Worm (Caenorhabditis elegans) whole organism, L1 larva: ENCODE measurements around the gene sas-5.

Experiments used
- F16B12.6 ChIP-seq: fragments of 150-350 bp; optimal IDR thresholded peaks from 2 replicates; lab custom pipeline; 2014; ENCODE audit warnings: missing biosample characterization, missing genetic modification characterization
- Y116A8C.19 ChIP-seq: sonication (generic microtip); optimal IDR thresholded peaks from 2 replicates; lab custom pipeline; 2016; ENCODE audit warnings: missing compliant biosample characterization, missing genetic modification characterization, borderline replicate concordance
- alr-1 ChIP-seq: fragments of 200-800 bp; sonication (Bioruptor generic); optimal IDR thresholded peaks from 2 replicates; lab custom pipeline; 2018; ENCODE audit warnings: borderline replicate concordance, mild to moderate bottlenecking, missing genetic modification characterization, missing compliant biosample characterization
- ceh-63 ChIP-seq: fragments of 200-800 bp; sonication (Bioruptor generic); optimal IDR thresholded peaks from 2 replicates; lab custom pipeline; 2018; ENCODE audit warnings: mild to moderate bottlenecking, missing genetic modification characterization, missing compliant biosample characterization
- ceh-8 ChIP-seq: fragments of 200-800 bp; sonication (Bioruptor generic); optimal IDR thresholded peaks from 2 replicates; lab custom pipeline; 2018; ENCODE audit warnings: mild to moderate bottlenecking, missing genetic modification characterization, moderate library complexity, missing compliant biosample characterization
- ceh-82 ChIP-seq, 3 experiments: fragments of 150-350 bp in 1 of 3; sonication (generic microtip) in 2 of 3; optimal IDR thresholded peaks; 2 replicates each; lab custom pipeline; 2014 to 2017; ENCODE audit warnings: missing biosample characterization in 3 of 3, missing genetic modification characterization in 3 of 3
- ceh-88 ChIP-seq: fragments of 200-800 bp; sonication (Bioruptor generic); IDR thresholded peaks from 2 replicates; pipeline ENCODE4 v1.3.6; 2022; ENCODE audit warnings: missing genetic modification characterization, missing compliant biosample characterization
- ces-1 ChIP-seq: fragments of 150-350 bp; optimal IDR thresholded peaks from 2 replicates; lab custom pipeline; 2014; ENCODE audit warnings: missing biosample characterization, missing genetic modification reagents, missing genetic modification characterization
- dpl-1 ChIP-seq, 3 experiments: fragments of 150-350 bp in 2 of 3; sonication (generic microtip) in 1 of 3; optimal IDR thresholded peaks; 2 replicates each; lab custom pipeline; 2014 to 2017; ENCODE audit warnings: missing biosample characterization in 3 of 3, missing genetic modification characterization in 3 of 3, missing genetic modification reagents in 3 of 3
- egl-13 ChIP-seq: sonication (generic microtip); optimal IDR thresholded peaks from 2 replicates; lab custom pipeline; 2016; ENCODE audit warnings: missing genotype, missing genetic modification reagents, missing genetic modification characterization, missing compliant biosample characterization
- egl-27 ChIP-seq, 2 experiments: fragments of 150-350 bp in 1 of 2; sonication (generic microtip); optimal IDR thresholded peaks; 3 replicates each; lab custom pipeline; 2017 to 2018; ENCODE audit warnings: missing biosample characterization in 2 of 2, missing genetic modification characterization in 2 of 2, missing genetic modification reagents in 2 of 2
- elt-2 ChIP-seq: sonication (generic microtip); optimal IDR thresholded peaks from 2 replicates; lab custom pipeline; 2016; ENCODE audit warnings: missing genetic modification characterization, mild to moderate bottlenecking, inconsistent platforms, missing compliant biosample characterization, missing genetic modification reagents
- fos-1 ChIP-seq: fragments of 150-350 bp; optimal IDR thresholded peaks from 2 replicates; lab custom pipeline; 2014; ENCODE audit warnings: missing biosample characterization, missing genetic modification characterization
- hlh-17 ChIP-seq: fragments of 200-800 bp; sonication (Bioruptor generic); optimal IDR thresholded peaks from 2 replicates; lab custom pipeline; 2018; ENCODE audit warnings: missing genetic modification characterization, mild to moderate bottlenecking, missing compliant biosample characterization, moderate library complexity, borderline replicate concordance
- irx-1 ChIP-seq: sonication (generic microtip); optimal IDR thresholded peaks from 2 replicates; lab custom pipeline; 2016; ENCODE audit warnings: missing genetic modification characterization, missing compliant biosample characterization
- isw-1 ChIP-seq: fragments of 200-800 bp; sonication (Bioruptor generic); IDR thresholded peaks from 2 replicates; pipeline ENCODE4 v1.3.6; 2022; ENCODE audit warnings: missing genetic modification characterization, missing compliant biosample characterization
- jun-1 ChIP-seq: fragments of 150-350 bp; optimal IDR thresholded peaks from 2 replicates; lab custom pipeline; 2014; ENCODE audit warnings: missing biosample characterization, missing genetic modification reagents, missing genetic modification characterization
- lin-13 ChIP-seq: fragments of 150-350 bp; optimal IDR thresholded peaks from 2 replicates; lab custom pipeline; 2014; ENCODE audit warnings: missing biosample characterization, missing genetic modification reagents, missing genetic modification characterization
- lin-14 ChIP-seq: fragments of 200-800 bp; sonication (Bioruptor generic); optimal IDR thresholded peaks from 2 replicates; lab custom pipeline; 2018; ENCODE audit warnings: mild to moderate bottlenecking, missing genetic modification characterization, moderate library complexity, missing compliant biosample characterization
- lin-15B ChIP-seq: fragments of 150-350 bp; sonication (generic microtip); optimal IDR thresholded peaks from 3 replicates; lab custom pipeline; 2014; ENCODE audit warnings: missing biosample characterization, missing genetic modification characterization
- lsy-2 ChIP-seq, 2 experiments: fragments of 150-350 bp; optimal IDR thresholded peaks; 2 replicates each; lab custom pipeline; 2014; ENCODE audit warnings: missing biosample characterization in 2 of 2, missing genetic modification characterization in 2 of 2
- mep-1 ChIP-seq: fragments of 150-350 bp; optimal IDR thresholded peaks from 2 replicates; lab custom pipeline; 2014; ENCODE audit warnings: missing biosample characterization, missing genetic modification characterization
- nhr-11 ChIP-seq: fragments of 150-350 bp; optimal IDR thresholded peaks from 2 replicates; lab custom pipeline; 2014; ENCODE audit warnings: missing biosample characterization, missing genetic modification characterization
- nhr-12 ChIP-seq: sonication (generic microtip); optimal IDR thresholded peaks from 2 replicates; lab custom pipeline; 2017; ENCODE audit warnings: missing biosample characterization, missing genetic modification characterization
- nhr-19 ChIP-seq: fragments of 200-800 bp; sonication (Bioruptor generic); conservative IDR thresholded peaks from 2 replicates; pipeline ENCODE4 v1.3.6; 2022; ENCODE audit warnings: missing genetic modification characterization, missing compliant biosample characterization
- nhr-20 ChIP-seq: sonication (generic microtip); optimal IDR thresholded peaks from 2 replicates; lab custom pipeline; 2016; ENCODE audit warnings: mild to moderate bottlenecking, missing genetic modification characterization, missing compliant biosample characterization
- nhr-28 ChIP-seq: fragments of 150-350 bp; optimal IDR thresholded peaks from 2 replicates; lab custom pipeline; 2014; ENCODE audit warnings: missing biosample characterization, missing genetic modification characterization
- nhr-47 ChIP-seq: sonication (generic microtip); optimal IDR thresholded peaks from 2 replicates; lab custom pipeline; 2016; ENCODE audit warnings: mild to moderate bottlenecking, missing genetic modification characterization, moderate library complexity, missing compliant biosample characterization
- nhr-76 ChIP-seq: sonication (generic microtip); optimal IDR thresholded peaks from 2 replicates; lab custom pipeline; 2017; ENCODE audit warnings: missing biosample characterization, missing genetic modification characterization
- nhr-77 ChIP-seq: fragments of 150-350 bp; optimal IDR thresholded peaks from 2 replicates; lab custom pipeline; 2014; ENCODE audit warnings: missing biosample characterization, missing genetic modification characterization
- nhr-85 ChIP-seq: sonication (generic microtip); peaks from one replicate; lab custom pipeline; 2016; ENCODE audit warnings: missing genetic modification characterization, inconsistent platforms, missing compliant biosample characterization
- nhr-90 ChIP-seq: sonication (generic microtip); optimal IDR thresholded peaks from 2 replicates; lab custom pipeline; 2016; ENCODE audit warnings: mild to moderate bottlenecking, missing genetic modification characterization, missing compliant biosample characterization; ENCODE audit not compliant: poor library complexity
- pqm-1 ChIP-seq: sonication (generic microtip); optimal IDR thresholded peaks from 3 replicates; lab custom pipeline; 2017; ENCODE audit warnings: missing biosample characterization, missing genetic modification characterization
- skn-1 ChIP-seq: fragments of 150-350 bp; optimal IDR thresholded peaks from 2 replicates; lab custom pipeline; 2014; ENCODE audit warnings: missing biosample characterization, missing genetic modification characterization
- snu-23 ChIP-seq: sonication (generic microtip); optimal IDR thresholded peaks from 2 replicates; lab custom pipeline; 2016; ENCODE audit warnings: missing genetic modification characterization, missing compliant biosample characterization
- tbx-2 ChIP-seq: sonication (generic microtip); optimal IDR thresholded peaks from 2 replicates; lab custom pipeline; 2016; ENCODE audit warnings: missing genetic modification characterization, missing compliant biosample characterization
- tlp-1 ChIP-seq: fragments of 150-350 bp; optimal IDR thresholded peaks from 2 replicates; lab custom pipeline; 2014; ENCODE audit warnings: missing biosample characterization, missing genetic modification characterization
- unc-30 ChIP-seq: sonication (generic microtip); optimal IDR thresholded peaks from 2 replicates; lab custom pipeline; 2017; ENCODE audit warnings: missing biosample characterization, missing genetic modification characterization
- unc-62 ChIP-seq: fragments of 150-350 bp; optimal IDR thresholded peaks from 2 replicates; lab custom pipeline; 2014; ENCODE audit warnings: missing biosample characterization, missing genetic modification reagents, missing genetic modification characterization
- unc-98 ChIP-seq: fragments of 200-800 bp; sonication (Bioruptor generic); IDR thresholded peaks from 2 replicates; pipeline ENCODE4 v1.3.6; 2022; ENCODE audit warnings: missing genetic modification characterization, missing compliant biosample characterization
- xbp-1 ChIP-seq: sonication (generic microtip); optimal IDR thresholded peaks from 2 replicates; lab custom pipeline; 2016; ENCODE audit warnings: missing genetic modification characterization, missing compliant biosample characterization
- zip-4 ChIP-seq: fragments of 200-800 bp; sonication (Bioruptor generic); optimal IDR thresholded peaks from 2 replicates; lab custom pipeline; 2018; ENCODE audit warnings: mild to moderate bottlenecking, missing genetic modification characterization, moderate library complexity, missing compliant biosample characterization
- ztf-11 ChIP-seq, 2 experiments: sonication (generic microtip); optimal IDR thresholded peaks; 2 replicates each; lab custom pipeline; 2016 to 2017; ENCODE audit warnings: missing genetic modification characterization in 2 of 2, missing biosample characterization in 1 of 2, missing compliant biosample characterization in 1 of 2

The sas-5 gene

ce11 chrV:11605227-11605626 is 5.3 kb upstream of the sas-5 start:
- TF ChIP-seq irx-1 (tag; lab: Kevin White, UChicago) (no peak), nhr-77 (tag; lab: Kevin White, UChicago) (peak; percentile 32), lin-14 (GFP tag; lab: Kevin White, UChicago) (no peak), ceh-82 (tag; optimal IDR thresholded peaks at IDR 0.05; lab: Kevin White, UChicago) (peak in 1 of 3 experiments; percentile 10)

ce11 chrV:11606424-11606823 is 4.1 kb upstream of the sas-5 start, which contains the start of gene idpp-16:
TSS of gene idpp-16 (minus strand) at chrV:11606524.
- TF ChIP-seq hlh-17 (GFP tag; lab: Kevin White, UChicago), result no peak
- no peak for TF ChIP-seq fos-1 (tag; lab: Kevin White, UChicago)
- no peak for TF ChIP-seq mep-1 (tag; lab: Kevin White, UChicago)
- no peak for TF ChIP-seq skn-1 (tag; lab: Kevin White, UChicago)

DNA sequence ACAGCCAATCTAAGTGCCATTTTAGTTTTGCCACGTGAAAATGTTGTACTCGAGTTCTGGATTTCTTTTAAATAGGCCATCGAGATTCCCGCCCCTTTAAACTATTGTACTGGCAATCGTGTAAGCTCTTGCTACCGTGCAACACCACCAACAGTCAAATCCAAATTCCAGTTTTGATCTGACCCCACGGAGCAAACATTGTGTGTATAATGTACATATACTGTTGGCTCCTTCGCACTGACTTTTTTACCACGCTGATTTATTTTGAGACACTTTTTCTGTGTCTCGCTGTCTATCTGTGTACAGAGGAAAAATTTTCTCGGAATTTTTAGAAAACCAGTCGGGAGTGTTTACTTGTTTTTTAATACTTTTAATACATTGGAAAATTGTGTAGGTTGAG is 488 bp upstream of the sas-5 start, which contains the start of gene piit-1:
Gene piit-1, minus strand, starts transcription at position 101 of the 400 bp plus-strand sequence.
- no peak for TF ChIP-seq nhr-90 (tag; lab: Kevin White, UChicago)
- TF ChIP-seq tlp-1, result no peak
- no peak for TF ChIP-seq Y116A8C.19
- no peak for TF ChIP-seq snu-23 (GFP tag; lab: Kevin White, UChicago)
- no peak for TF ChIP-seq egl-13 (tag; lab: Kevin White, UChicago)
- TF ChIP-seq unc-62 (GFP tag; lab: Kevin White, UChicago), result no peak
- no peak for TF ChIP-seq elt-2 (tag; lab: Kevin White, UChicago)
- TF ChIP-seq F16B12.6 (tag; lab: Kevin White, UChicago), result no peak
- TF ChIP-seq egl-27 (tag; optimal IDR thresholded peaks at IDR 0.05; lab: Kevin White, UChicago), result no peak
- TF ChIP-seq, all 84 proteins: peak for 0

DNA sequence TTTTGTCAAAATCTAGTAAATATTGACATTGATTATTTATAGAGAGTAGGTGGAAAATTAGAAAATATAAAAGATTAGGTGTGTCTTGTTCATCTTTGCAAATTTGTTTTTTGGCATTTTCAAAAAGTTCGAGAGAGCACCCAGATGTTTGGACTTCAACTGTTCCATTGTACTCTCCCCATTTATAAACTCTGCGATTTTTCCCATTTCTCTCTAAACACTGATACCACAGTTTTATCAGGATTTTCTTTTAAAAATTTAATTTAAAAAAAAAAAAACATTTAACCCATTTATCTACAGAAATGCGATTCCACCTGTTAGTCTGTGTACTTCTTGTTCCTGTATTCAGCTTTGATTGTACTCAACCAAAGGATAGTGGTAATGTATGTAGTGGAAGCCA is 2.5 kb downstream of the sas-5 start, which contains the start of gene tag-290:
Gene tag-290, plus strand, starts transcription at position 301 of the 400 bp plus-strand sequence.
- no peak for TF ChIP-seq nhr-12 (tag; lab: Kevin White, UChicago)
- TF ChIP-seq ces-1 (GFP tag; lab: Kevin White, UChicago), result no peak
- TF ChIP-seq nhr-11 (tag; lab: Kevin White, UChicago), result no peak

- TF ChIP-seq zip-4 (no peak), ceh-8 (no peak), nhr-85 (peak; percentile 93), ztf-11 (tag; optimal IDR thresholded peaks at IDR 0.05; lab: Kevin White, UChicago) (no peak), ceh-63 (no peak), nhr-76 (tag; lab: Kevin White, UChicago) (no peak), alr-1 (tag; lab: Kevin White, UChicago) (no peak), jun-1 (no peak), Y116A8C.19 (no peak), unc-30 (tag; lab: Kevin White, UChicago) (no peak), lsy-2 (tag; optimal IDR thresholded peaks at IDR 0.05; lab: Kevin White, UChicago) (no peak), dpl-1 (GFP tag; optimal IDR thresholded peaks at IDR 0.05; lab: Kevin White, UChicago) (no peak), nhr-28 (tag; lab: Kevin White, UChicago) (no peak), tbx-2 (tag; lab: Kevin White, UChicago) (peak; percentile 46), ceh-88 (GFP tag; lab: Robert Waterston, UW) (no peak), isw-1 (GFP tag; lab: Robert Waterston, UW) (no peak), nhr-20 (tag; lab: Kevin White, UChicago) (peak; percentile 77), nhr-11 (tag; lab: Kevin White, UChicago) (no peak), pqm-1 (tag; lab: Kevin White, UChicago) (no peak), nhr-47 (tag; lab: Kevin White, UChicago) (no peak), lin-13 (GFP tag; lab: Kevin White, UChicago) (no peak), xbp-1 (tag; lab: Kevin White, UChicago) (no peak), nhr-19 (0 out of 2 replicates have a peak, but pooled peaks have one; percentile 15), unc-98 (GFP tag; lab: Robert Waterston, UW) (no peak), lin-15B (no peak), ceh-82 (tag; optimal IDR thresholded peaks at IDR 0.05; lab: Kevin White, UChicago) (no peak)
These were observed 4.4 kb downstream of the sas-5 start for ce11 chrV:11614805-11615497.
